Worm (Caenorhabditis elegans): ENCODE results near the gene ugt-43.

ugt-43 gene

DNA sequence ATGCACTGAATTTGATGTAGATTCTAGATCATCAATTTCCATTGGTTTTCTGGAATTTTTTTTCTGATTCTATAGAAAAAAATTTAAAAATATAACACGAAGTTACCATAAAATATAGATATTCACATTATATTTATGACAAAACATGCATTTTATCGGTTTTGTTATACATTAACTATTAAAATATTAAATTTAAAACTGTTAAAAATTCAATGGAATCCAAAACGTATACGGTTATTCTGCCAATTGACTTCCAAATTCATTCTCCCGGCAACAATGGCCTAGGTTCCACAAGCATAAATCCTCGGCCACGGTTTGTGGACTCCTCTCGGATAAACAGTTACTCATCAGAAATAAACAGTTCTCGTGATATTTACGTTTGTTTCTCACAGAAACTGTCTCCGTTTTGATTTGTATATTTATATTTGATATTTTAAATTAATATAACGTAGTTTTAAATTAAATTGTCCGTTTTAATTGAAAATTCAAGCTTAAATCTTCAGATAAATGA, 19.3 kb downstream of the ugt-43 start, which contains the start of the genes F01D4.5 and ced-5 (continued):
- TF ChIP-seq grh-1 (GFP tag; IDR thresholded peaks at IDR 0.05) (peak; percentile 68), hlh-4 (tag; optimal IDR thresholded peaks at IDR 0.05) (peak; percentile 94), C04F5.9 (tag; optimal IDR thresholded peaks at IDR 0.05) (peak; percentile 92), unc-62 (GFP tag; optimal IDR thresholded peaks at IDR 0.05) (no peak), C34B4.2 (tag; optimal IDR thresholded peaks at IDR 0.05) (peak; percentile 35), unc-30 (tag; optimal IDR thresholded peaks at IDR 0.05) (no peak), ceh-88 (GFP tag; IDR thresholded peaks at IDR 0.05) (peak; percentile 79), pag-3 (tag; optimal IDR thresholded peaks at IDR 0.05; ENCODE audit: borderline replicate concordance, insufficient read depth) (peak; percentile 21), Y116A8C.19 (tag; optimal IDR thresholded peaks at IDR 0.05; ENCODE audit: borderline replicate concordance) (peak; percentile 94), unc-130 (tag; optimal IDR thresholded peaks at IDR 0.05) (peak; percentile 36), zip-4 (GFP tag; optimal IDR thresholded peaks at IDR 0.05) (peak; percentile 73), zag-1 (tag; optimal IDR thresholded peaks at IDR 0.05) (no peak), sptf-1 (tag; optimal IDR thresholded peaks at IDR 0.05) (no peak), irx-1 (tag; optimal IDR thresholded peaks at IDR 0.05) (peak; percentile 99), nhr-237 (tag; optimal IDR thresholded peaks at IDR 0.05) (no peak), dsc-1 (tag; optimal IDR thresholded peaks at IDR 0.05) (peak; percentile 95), mep-1 (tag; optimal IDR thresholded peaks at IDR 0.05) (peak; percentile 92), ceh-82 (tag; optimal IDR thresholded peaks at IDR 0.05) (peak; percentile 56 to 65 (median 63)), blmp-1 (tag; optimal IDR thresholded peaks at IDR 0.05) (peak; percentile 54), dpl-1 (GFP tag; optimal IDR thresholded peaks at IDR 0.05) (peak; percentile 56 to 80 (median 80)), fkh-10 (GFP tag; optimal IDR thresholded peaks at IDR 0.05) (no peak), lin-14 (GFP tag; optimal IDR thresholded peaks at IDR 0.05) (peak; percentile 92), elt-2 (tag; optimal IDR thresholded peaks at IDR 0.05) (peak; percentile 91), lin-35 (GFP tag; optimal IDR thresholded peaks at IDR 0.05) (peak; percentile 70 to 86), fkh-4 (tag; optimal IDR thresholded peaks at IDR 0.05; ENCODE audit: borderline replicate concordance) (peak; percentile 99), alr-1 (tag; optimal IDR thresholded peaks at IDR 0.05; ENCODE audit: borderline replicate concordance) (no peak), ztf-4 (tag; optimal IDR thresholded peaks at IDR 0.05) (peak; percentile 58), unc-86 (tag; optimal IDR thresholded peaks at IDR 0.05) (peak; percentile 77), nhr-84 (tag; optimal IDR thresholded peaks at IDR 0.05) (no peak), snu-23 (GFP tag; optimal IDR thresholded peaks at IDR 0.05) (peak; percentile 88), rnt-1 (tag; optimal IDR thresholded peaks at IDR 0.05) (peak; percentile 100), ztf-11 (tag; optimal IDR thresholded peaks at IDR 0.05) (peak in 1 of 2 experiments; percentile 97), fkh-8 (tag; optimal IDR thresholded peaks at IDR 0.05) (peak; percentile 84), lin-39 (tag; optimal IDR thresholded peaks at IDR 0.05) (peak; percentile 72), ceh-8 (GFP tag; optimal IDR thresholded peaks at IDR 0.05) (peak; percentile 88), nhr-77 (tag; optimal IDR thresholded peaks at IDR 0.05) (no peak), jun-1 (tag; optimal IDR thresholded peaks at IDR 0.05) (peak; percentile 58), nhr-12 (tag; optimal IDR thresholded peaks at IDR 0.05) (no peak), nhr-28 (tag; optimal IDR thresholded peaks at IDR 0.05) (no peak), efl-1 (optimal IDR thresholded peaks at IDR 0.05) (peak; percentile 69 to 80), efl-1 (GFP tag; optimal IDR thresholded peaks at IDR 0.05 in 1 of 2) (peak; percentile 81 to 97), ces-1 (GFP tag; optimal IDR thresholded peaks at IDR 0.05) (no peak), F16B12.6 (tag; optimal IDR thresholded peaks at IDR 0.05) (peak; percentile 21), lsy-2 (tag; optimal IDR thresholded peaks at IDR 0.05) (peak; percentile 81 to 85), mab-9 (GFP tag; IDR thresholded peaks at IDR 0.05) (peak; percentile 87), xbp-1 (tag; optimal IDR thresholded peaks at IDR 0.05) (peak; percentile 92), lir-3 (tag; optimal IDR thresholded peaks at IDR 0.05; ENCODE audit: poor library complexity) (peak; percentile 98), lin-15B (tag; optimal IDR thresholded peaks at IDR 0.05) (peak; percentile 74), egl-27 (tag; optimal IDR thresholded peaks at IDR 0.05) (no peak), ceh-63 (GFP tag; optimal IDR thresholded peaks at IDR 0.05) (peak; percentile 46), pax-3 (tag; optimal IDR thresholded peaks at IDR 0.05) (peak; percentile 95)
